Worm (Caenorhabditis elegans): ENCODE results near the gene pph-4.2.

DNA sequence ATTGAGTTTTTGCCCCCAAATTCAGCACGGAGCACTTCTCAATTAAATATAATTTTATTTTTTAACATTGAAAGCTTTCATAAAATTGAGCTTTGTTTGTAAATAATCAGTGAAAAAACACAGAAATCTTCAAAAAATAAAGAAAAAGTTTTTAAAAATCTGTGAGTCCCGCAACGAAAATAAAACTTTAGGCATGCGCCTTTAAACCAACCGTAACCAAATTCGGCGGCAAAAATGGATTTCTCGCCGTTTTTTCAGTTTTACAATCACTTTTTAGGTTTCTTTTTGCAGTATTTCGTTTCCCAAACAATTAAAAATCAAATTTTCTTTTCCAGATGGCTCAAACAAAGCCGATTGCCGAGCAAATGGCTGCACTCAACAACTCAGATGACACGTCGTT lies 49.5 kb upstream of the pph-4.2 start, which contains the start of gene pie-1:
- TF ChIP-seq nhr-23 (tag; optimal IDR thresholded peaks at IDR 0.05): no peak
- TF ChIP-seq nhr-237 (tag; optimal IDR thresholded peaks at IDR 0.05): no peak
- TF ChIP-seq fkh-2 (tag; optimal IDR thresholded peaks at IDR 0.05): no peak
- no peak for TF ChIP-seq zag-1 (tag; optimal IDR thresholded peaks at IDR 0.05)
- TF ChIP-seq ztf-11 (tag; optimal IDR thresholded peaks at IDR 0.05): no peak
- TF ChIP-seq jun-1 (tag; optimal IDR thresholded peaks at IDR 0.05): no peak
- no peak for TF ChIP-seq fkh-10 (GFP tag; optimal IDR thresholded peaks at IDR 0.05)
- TF ChIP-seq egl-27 (tag; optimal IDR thresholded peaks at IDR 0.05): no peak
- no peak for TF ChIP-seq pqm-1 (tag; optimal IDR thresholded peaks at IDR 0.05)
- TF ChIP-seq snpc-4 (tag; optimal IDR thresholded peaks at IDR 0.05): no peak
- no peak for TF ChIP-seq R02D3.7 (tag; optimal IDR thresholded peaks at IDR 0.05)

Measured in whole organism, L3 larva.